Worm (Caenorhabditis elegans): Measurements from ENCODE around the gene T02B11.6.

Gene T02B11.6

ce11 chrV:852184-852583 lies 36.9 kb downstream of the T02B11.6 start, which contains the start of gene K09C6.3:
Gene K09C6.3 (plus strand): TSS chrV:852484.
- TF ChIP-seq ztf-11 (tag; optimal IDR thresholded peaks at IDR 0.05) (no peak), ZK337.2 (GFP tag; IDR thresholded peaks at IDR 0.05) (no peak), mdl-1 (tag; optimal IDR thresholded peaks at IDR 0.05) (no peak), pqm-1 (tag; optimal IDR thresholded peaks at IDR 0.05) (no peak), unc-62 (GFP tag; optimal IDR thresholded peaks at IDR 0.05 in 1 of 2) (no peak), unc-62 (tag; optimal IDR thresholded peaks at IDR 0.05) (no peak), lin-38 (GFP tag; IDR thresholded peaks at IDR 0.05) (no peak), fos-1 (tag; optimal IDR thresholded peaks at IDR 0.05) (no peak), nhr-42 (GFP tag; IDR thresholded peaks at IDR 0.05) (no peak), lir-3 (tag; optimal IDR thresholded peaks at IDR 0.05) (no peak), F44E2.7 (GFP tag; IDR thresholded peaks at IDR 0.05) (no peak), F26F4.8 (GFP tag; conservative IDR thresholded peaks at IDR 0.05) (no peak), mxl-2 (GFP tag; conservative IDR thresholded peaks at IDR 0.05) (no peak), pha-4 (GFP tag; IDR thresholded peaks at IDR 0.05) (no peak), pha-4 (tag; optimal IDR thresholded peaks at IDR 0.05) (no peak), set-16 (GFP tag; IDR thresholded peaks at IDR 0.05) (no peak), zag-1 (tag; optimal IDR thresholded peaks at IDR 0.05) (no peak), dmd-6 (GFP tag; IDR thresholded peaks at IDR 0.05) (no peak), fkh-10 (GFP tag; optimal IDR thresholded peaks at IDR 0.05) (no peak), snpc-4 (tag; optimal IDR thresholded peaks at IDR 0.05) (no peak), vab-7 (GFP tag; IDR thresholded peaks at IDR 0.05) (no peak), mes-2 (tag; optimal IDR thresholded peaks at IDR 0.05; ENCODE audit: poor library complexity, severe bottlenecking) (no peak)

DNA sequence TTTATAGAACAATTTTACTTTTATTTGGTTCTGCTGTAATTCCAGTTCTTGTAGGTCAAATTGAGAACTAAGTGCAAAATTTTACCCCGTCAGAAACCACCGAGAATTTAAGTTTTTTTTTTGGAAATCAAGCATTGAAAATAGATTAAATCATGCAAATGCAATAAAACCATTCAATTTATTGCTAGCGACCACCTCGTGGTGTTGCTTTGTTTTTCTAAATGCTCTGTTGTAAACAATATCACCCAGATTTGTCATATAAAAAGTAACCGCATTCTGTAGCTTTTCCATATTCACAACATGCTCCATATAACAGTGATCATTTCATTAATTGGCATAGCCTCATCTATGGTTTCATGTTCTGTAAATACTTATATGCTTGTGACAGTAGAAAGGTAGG lies 39.6 kb downstream of the T02B11.6 start, which contains the start of gene srbc-12:
Gene srbc-12 (plus strand): TSS at position 301 of the 400 bp plus-strand sequence.
- TF ChIP-seq jun-1 (tag; optimal IDR thresholded peaks at IDR 0.05) (no peak), cey-2 (tag; optimal IDR thresholded peaks at IDR 0.05; ENCODE audit: borderline replicate concordance, insufficient read depth) (no peak), lin-29 (GFP tag; IDR thresholded peaks at IDR 0.05) (no peak), mes-2 (tag; optimal IDR thresholded peaks at IDR 0.05; ENCODE audit: poor library complexity, severe bottlenecking) (no peak), dmd-9 (GFP tag; IDR thresholded peaks at IDR 0.05) (no peak), ces-1 (GFP tag; optimal IDR thresholded peaks at IDR 0.05) (no peak), unc-62 (GFP tag; optimal IDR thresholded peaks at IDR 0.05 in 1 of 2) (no peak), unc-62 (tag; optimal IDR thresholded peaks at IDR 0.05) (no peak), nhr-41 (GFP tag; IDR thresholded peaks at IDR 0.05) (no peak), dmd-8 (GFP tag; IDR thresholded peaks at IDR 0.05) (no peak), ZK546.5 (tag; optimal IDR thresholded peaks at IDR 0.05) (no peak), fos-1 (tag; optimal IDR thresholded peaks at IDR 0.05) (no peak), Y75B8A.6 (GFP tag; IDR thresholded peaks at IDR 0.05) (no peak), D1046.2 (GFP tag; IDR thresholded peaks at IDR 0.05) (no peak), hlh-11 (tag; optimal IDR thresholded peaks at IDR 0.05) (no peak), nhr-102 (tag; optimal IDR thresholded peaks at IDR 0.05) (no peak), madf-9 (GFP tag; conservative IDR thresholded peaks at IDR 0.05) (no peak), daf-12 (tag; optimal IDR thresholded peaks at IDR 0.05) (no peak)

ce11 chrV:849042-849441 lies 40.1 kb downstream of the T02B11.6 start:
- no peak for TF ChIP-seq ceh-82 (tag; optimal IDR thresholded peaks at IDR 0.05)

DNA sequence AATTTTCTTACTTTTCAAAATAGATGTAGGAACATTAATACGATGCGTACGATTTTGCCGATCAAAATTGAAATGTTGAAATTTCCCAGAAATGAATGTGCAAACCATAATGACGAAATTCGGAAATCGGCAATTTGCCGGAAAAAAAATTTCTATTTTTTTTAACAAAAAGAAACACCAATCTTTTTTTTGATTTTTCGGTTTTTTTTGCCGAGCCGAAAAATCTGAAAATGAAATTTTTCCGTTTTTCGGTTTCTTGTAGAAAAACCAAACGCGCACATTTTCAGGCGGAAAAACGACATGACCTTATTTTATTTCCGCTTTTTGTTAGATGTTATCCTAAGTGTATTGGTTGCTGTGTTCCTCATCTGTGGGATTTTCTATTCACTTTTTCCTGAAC lies 41.6 kb downstream of the T02B11.6 start, which contains the start of gene srbc-13:
Gene srbc-13 (plus strand): TSS at position 301 of the 400 bp plus-strand sequence.
- TF ChIP-seq zip-2 (tag; optimal IDR thresholded peaks at IDR 0.05) (no peak), lin-39 (tag; optimal IDR thresholded peaks at IDR 0.05) (no peak)
